Worm (Caenorhabditis elegans): Measurements from ENCODE around the gene T24A6.16.

- TF ChIP-seq nhr-25 (tag; optimal IDR thresholded peaks at IDR 0.05; ENCODE audit: borderline replicate concordance, insufficient read depth) (no peak), lim-7 (GFP tag; IDR thresholded peaks at IDR 0.05) (no peak), unc-39 (tag; optimal IDR thresholded peaks at IDR 0.05) (no peak), unc-62 (GFP tag; optimal IDR thresholded peaks at IDR 0.05 in 1 of 2) (peak in 1 of 2 experiments; percentile 75), unc-62 (tag; optimal IDR thresholded peaks at IDR 0.05) (no peak), fos-1 (tag; optimal IDR thresholded peaks at IDR 0.05) (no peak), fkh-10 (GFP tag; optimal IDR thresholded peaks at IDR 0.05) (no peak), lsy-2 (tag; optimal IDR thresholded peaks at IDR 0.05) (no peak)
Measured at ce11 chrV:3581643-3582042, 18.9 kb upstream of the T24A6.16 start.

All from whole organism, L4 larva.